Worm (Caenorhabditis elegans): ENCODE results near the gene ptr-19.

The ptr-19 gene

DNA sequence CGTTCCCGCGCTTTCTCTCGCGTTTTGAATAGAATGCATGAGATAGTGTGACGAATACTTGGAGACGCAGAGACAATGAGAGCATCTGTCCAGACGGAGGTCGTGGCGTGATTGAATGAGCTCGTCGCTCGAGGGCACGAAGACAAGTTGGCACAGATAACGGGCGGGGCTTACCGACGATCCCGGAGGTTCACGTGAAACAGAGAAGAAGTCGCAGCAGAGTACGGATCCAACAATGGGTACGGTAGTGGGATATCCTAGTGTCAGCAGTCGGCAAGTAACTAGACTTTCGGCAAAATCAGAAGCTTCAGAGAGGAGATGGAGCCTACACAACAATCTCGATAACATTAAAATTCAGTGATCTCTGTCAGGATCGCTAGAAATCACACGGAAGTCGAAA is 38.1 kb downstream of the ptr-19 start:
- no peak for TF ChIP-seq hmg-4 (GFP tag; optimal IDR thresholded peaks at IDR 0.05)
- TF ChIP-seq tbx-11 (GFP tag; IDR thresholded peaks at IDR 0.05): no peak
- no peak for TF ChIP-seq pes-1 (GFP tag; IDR thresholded peaks at IDR 0.05)
- no peak for TF ChIP-seq tra-4 (tag; optimal IDR thresholded peaks at IDR 0.05)
- no peak for TF ChIP-seq scrt-1 (GFP tag; IDR thresholded peaks at IDR 0.05)
- TF ChIP-seq ama-1 (optimal IDR thresholded peaks at IDR 0.05): no peak
- no peak for TF ChIP-seq sea-1 (GFP tag; conservative IDR thresholded peaks at IDR 0.05)
- TF ChIP-seq ceh-13 (GFP tag; optimal IDR thresholded peaks at IDR 0.05): no peak
- TF ChIP-seq aly-1 (tag; optimal IDR thresholded peaks at IDR 0.05): no peak
- no peak for TF ChIP-seq B0310.2 (tag; optimal IDR thresholded peaks at IDR 0.05)
- TF ChIP-seq F13C5.2 (tag; optimal IDR thresholded peaks at IDR 0.05): no peak
- no peak for TF ChIP-seq tbx-37 (GFP tag; conservative IDR thresholded peaks at IDR 0.05)

DNA sequence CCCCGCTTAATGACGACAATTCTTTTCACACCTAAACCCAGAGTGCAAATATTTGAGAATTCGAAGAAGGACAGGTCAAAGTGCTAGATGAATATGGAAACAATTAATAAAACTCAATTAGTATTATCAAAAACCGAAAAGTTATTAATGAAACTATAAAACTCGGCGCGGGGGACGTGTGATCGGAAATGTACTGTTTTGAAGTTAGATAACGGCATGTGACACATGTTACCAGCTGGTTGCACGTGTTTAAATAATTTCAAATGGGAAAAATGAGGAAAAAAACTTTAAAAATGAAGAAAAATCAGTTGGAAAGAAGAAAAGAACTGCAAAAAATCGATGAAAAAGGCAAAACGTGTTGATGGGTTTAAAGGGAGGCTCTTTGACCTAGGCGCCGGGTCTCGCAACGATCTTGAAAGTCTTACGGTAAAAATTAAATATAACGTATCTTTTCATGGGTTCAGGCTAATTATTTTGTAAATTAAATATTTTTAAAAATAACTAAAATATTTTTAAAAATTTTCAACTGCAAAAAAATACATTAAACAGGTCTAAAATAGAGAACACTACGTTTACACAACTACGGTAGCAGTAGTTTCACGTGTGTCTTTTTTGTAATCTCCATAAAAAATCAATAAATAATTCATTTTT is 39.1 kb downstream of the ptr-19 start:
- TF ChIP-seq ets-7 (tag; optimal IDR thresholded peaks at IDR 0.05) (no peak), hnd-1 (tag; optimal IDR thresholded peaks at IDR 0.05) (no peak), sea-1 (GFP tag; conservative IDR thresholded peaks at IDR 0.05) (no peak), tbx-11 (GFP tag; IDR thresholded peaks at IDR 0.05) (no peak), B0310.2 (tag; optimal IDR thresholded peaks at IDR 0.05) (no peak), ceh-36 (tag; optimal IDR thresholded peaks at IDR 0.05) (no peak), ama-1 (optimal IDR thresholded peaks at IDR 0.05) (no peak), F13C5.2 (tag; optimal IDR thresholded peaks at IDR 0.05) (no peak), hmg-4 (GFP tag; optimal IDR thresholded peaks at IDR 0.05) (no peak), flt-1 (GFP tag; IDR thresholded peaks at IDR 0.05) (no peak), ceh-13 (GFP tag; optimal IDR thresholded peaks at IDR 0.05) (no peak), tra-4 (tag; optimal IDR thresholded peaks at IDR 0.05) (no peak), pes-1 (GFP tag; IDR thresholded peaks at IDR 0.05) (no peak), aly-1 (tag; optimal IDR thresholded peaks at IDR 0.05) (no peak), scrt-1 (GFP tag; IDR thresholded peaks at IDR 0.05) (no peak)

- no peak for TF ChIP-seq scrt-1 (GFP tag; IDR thresholded peaks at IDR 0.05)
Observed at ce11 chrIII:10822494-10823113, 41.0 kb downstream of the ptr-19 start.

ce11 chrIII:10824206-10824605 is 42.6 kb downstream of the ptr-19 start:
- TF ChIP-seq pes-1 (GFP tag; IDR thresholded peaks at IDR 0.05) (no peak), tra-4 (tag; optimal IDR thresholded peaks at IDR 0.05) (no peak), ets-7 (tag; optimal IDR thresholded peaks at IDR 0.05) (no peak), aly-1 (tag; optimal IDR thresholded peaks at IDR 0.05) (no peak), ama-1 (optimal IDR thresholded peaks at IDR 0.05) (no peak), F13C5.2 (tag; optimal IDR thresholded peaks at IDR 0.05) (no peak), flt-1 (GFP tag; IDR thresholded peaks at IDR 0.05) (no peak)

ce11 chrIII:10825088-10825487 is 43.4 kb downstream of the ptr-19 start:
- TF ChIP-seq sea-1 (GFP tag; conservative IDR thresholded peaks at IDR 0.05) (no peak), ceh-36 (tag; optimal IDR thresholded peaks at IDR 0.05) (no peak)

ce11 chrIII:10831483-10831882 is 49.8 kb downstream of the ptr-19 start:
- no peak for TF ChIP-seq tbx-11 (GFP tag; IDR thresholded peaks at IDR 0.05)
- TF ChIP-seq sea-1 (GFP tag; conservative IDR thresholded peaks at IDR 0.05): no peak
- no peak for TF ChIP-seq ama-1 (optimal IDR thresholded peaks at IDR 0.05)
- no peak for TF ChIP-seq pes-1 (GFP tag; IDR thresholded peaks at IDR 0.05)
- no peak for TF ChIP-seq ceh-13 (GFP tag; optimal IDR thresholded peaks at IDR 0.05)
- no peak for TF ChIP-seq tra-4 (tag; optimal IDR thresholded peaks at IDR 0.05)
- no peak for TF ChIP-seq hnd-1 (tag; optimal IDR thresholded peaks at IDR 0.05)
- TF ChIP-seq B0310.2 (tag; optimal IDR thresholded peaks at IDR 0.05): no peak
- TF ChIP-seq flt-1 (GFP tag; IDR thresholded peaks at IDR 0.05): no peak
- no peak for TF ChIP-seq hmg-4 (GFP tag; optimal IDR thresholded peaks at IDR 0.05)
- no peak for TF ChIP-seq F13C5.2 (tag; optimal IDR thresholded peaks at IDR 0.05)
- TF ChIP-seq ets-7 (tag; optimal IDR thresholded peaks at IDR 0.05): no peak
- no peak for TF ChIP-seq aly-1 (tag; optimal IDR thresholded peaks at IDR 0.05)

- TF ChIP-seq tra-4 (tag; optimal IDR thresholded peaks at IDR 0.05) (no peak), hnd-1 (tag; optimal IDR thresholded peaks at IDR 0.05) (no peak)
Observed at ce11 chrIII:10832636-10833035, 51.0 kb downstream of the ptr-19 start, which contains the start of gene sbsp-1. TSS of gene sbsp-1 (plus strand) at chrIII:10832936.

Data from whole organism, early embryonic.